Fruit fly (Drosophila melanogaster): ENCODE results near the gene CG4593.

DNA sequence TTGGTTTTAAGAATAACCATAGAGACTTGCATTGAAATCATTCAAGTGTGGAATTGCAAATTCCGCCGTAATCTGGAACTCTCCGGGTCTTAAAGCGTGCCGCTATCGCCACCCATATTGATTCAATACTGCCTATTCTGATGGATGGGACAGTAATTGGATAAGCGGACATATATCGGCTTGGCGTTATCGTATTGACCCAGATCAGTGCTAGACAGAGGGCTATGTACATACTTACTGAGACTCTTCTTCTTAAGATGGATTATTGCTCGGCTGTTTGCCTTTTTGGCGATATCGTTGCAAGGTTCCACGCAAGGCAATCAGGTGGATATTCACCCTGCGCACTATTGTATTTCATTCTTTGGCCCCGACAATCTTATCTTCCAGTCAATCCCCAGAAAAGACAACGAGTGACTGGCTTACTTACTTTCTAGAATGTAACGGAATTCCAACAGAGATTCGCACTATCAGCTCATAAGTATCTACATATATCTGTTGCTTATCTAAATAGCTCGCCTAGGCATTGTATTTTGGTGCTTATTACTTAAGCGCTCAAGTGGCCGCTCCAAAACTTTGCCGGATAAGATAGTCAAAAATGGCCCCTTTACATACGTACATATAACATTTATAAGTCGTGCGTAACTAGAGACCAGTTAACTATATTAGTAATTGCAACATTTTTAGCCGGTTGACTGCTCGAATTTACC is 19.1 kb upstream of the CG4593 start:
- TF ChIP-seq foxo (GFP tag; optimal IDR thresholded peaks at IDR 0.05) (no peak), sv (GFP tag; optimal IDR thresholded peaks at IDR 0.05) (no peak), Abd-B (GFP tag; optimal IDR thresholded peaks at IDR 0.05) (no peak), h (GFP tag; optimal IDR thresholded peaks at IDR 0.05) (no peak), Dfd (GFP tag; optimal IDR thresholded peaks at IDR 0.05) (no peak), psq (GFP tag; optimal IDR thresholded peaks at IDR 0.05) (no peak), Dif (GFP tag; optimal IDR thresholded peaks at IDR 0.05; ENCODE audit: partially characterized antibody) (no peak), sage (GFP tag; optimal IDR thresholded peaks at IDR 0.05) (no peak), tai (GFP tag; optimal IDR thresholded peaks at IDR 0.05) (no peak), Sp1 (GFP tag; optimal IDR thresholded peaks at IDR 0.05) (no peak), fru (GFP tag; optimal IDR thresholded peaks at IDR 0.05) (no peak), rgr (GFP tag; optimal IDR thresholded peaks at IDR 0.05) (no peak)

Data from whole organism, wandering third instar larva.